Worm (Caenorhabditis elegans): Measurements from ENCODE around the gene clec-61.

The clec-61 gene

DNA sequence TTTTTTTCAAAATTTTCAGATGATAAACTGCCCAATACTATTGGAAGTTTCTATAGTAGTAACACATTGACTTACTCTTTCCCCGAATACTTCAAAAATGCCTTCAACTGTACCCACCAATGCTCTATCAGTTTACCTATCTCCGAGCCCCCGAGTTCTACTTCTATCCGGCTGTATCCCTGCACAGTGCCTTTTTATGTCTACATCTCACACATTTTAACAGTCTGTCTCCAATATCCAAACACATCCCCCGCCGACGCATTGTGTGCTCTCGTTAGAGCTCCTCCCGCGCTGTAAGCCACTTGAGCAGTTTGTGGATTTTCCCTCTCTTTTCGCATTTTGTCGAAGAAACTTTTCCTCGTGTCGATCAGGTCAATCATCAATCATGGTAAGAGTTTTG lies 23.8 kb downstream of the clec-61 start, which contains the start of gene tnc-2:
tnc-2 (plus strand) TSS at position 301 of the 400 bp plus-strand sequence.
- TF ChIP-seq ref-1 (GFP tag; conservative IDR thresholded peaks at IDR 0.05) (no peak), ztf-29 (GFP tag; IDR thresholded peaks at IDR 0.05) (no peak), tab-1 (GFP tag; IDR thresholded peaks at IDR 0.05) (no peak), cog-1 (tag; optimal IDR thresholded peaks at IDR 0.05) (no peak), klf-2 (GFP tag; conservative IDR thresholded peaks at IDR 0.05) (no peak), med-1 (GFP tag; optimal IDR thresholded peaks at IDR 0.05; ENCODE audit: insufficient read depth) (no peak), T22C8.4 (GFP tag; IDR thresholded peaks at IDR 0.05) (no peak), ztf-23 (GFP tag; IDR thresholded peaks at IDR 0.05) (no peak), flt-1 (GFP tag; IDR thresholded peaks at IDR 0.05) (no peak)

DNA sequence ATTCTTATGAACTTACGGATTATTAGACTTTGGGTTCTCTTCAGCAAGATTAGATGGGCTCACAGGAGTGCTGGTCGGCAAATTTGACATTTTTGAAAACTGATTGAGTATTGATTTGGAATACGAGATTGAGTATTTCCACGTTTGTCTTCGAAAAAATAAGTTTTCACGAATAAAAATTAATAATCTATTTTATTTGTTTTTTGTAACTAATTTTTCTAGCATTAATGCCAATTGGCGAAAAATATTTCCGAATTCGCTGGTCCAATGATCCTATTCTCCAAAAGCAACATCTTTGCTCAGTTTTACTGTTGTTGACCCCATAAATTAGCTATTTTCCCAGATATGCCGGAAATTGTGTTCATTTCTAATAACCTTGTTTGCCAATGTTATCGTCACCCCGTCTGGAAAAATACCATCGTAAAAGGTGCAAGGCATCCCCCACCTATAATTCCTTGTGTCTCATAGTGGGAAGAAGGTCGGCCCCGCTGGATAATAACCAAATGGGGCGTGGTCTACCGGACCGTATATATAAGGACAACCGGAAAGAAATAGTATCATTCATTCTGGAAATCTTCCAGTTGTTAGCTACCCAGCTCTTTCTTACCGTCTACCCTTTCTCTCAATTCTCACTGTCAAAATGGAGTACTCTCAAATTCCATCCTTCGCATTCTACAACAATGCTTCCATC lies 26.0 kb downstream of the clec-61 start, which contains the start of the genes ZK673.6 and sdz-37:
ZK673.6 (minus strand) TSS at position 101 of the 691 bp plus-strand sequence.
sdz-37 (plus strand) TSS at position 641 of the 691 bp plus-strand sequence.
- TF ChIP-seq flt-1 (GFP tag; IDR thresholded peaks at IDR 0.05) (no peak), klf-2 (GFP tag; conservative IDR thresholded peaks at IDR 0.05) (no peak), T22C8.4 (GFP tag; IDR thresholded peaks at IDR 0.05) (no peak), tab-1 (GFP tag; IDR thresholded peaks at IDR 0.05) (no peak), ztf-29 (GFP tag; IDR thresholded peaks at IDR 0.05) (no peak), ztf-23 (GFP tag; IDR thresholded peaks at IDR 0.05) (no peak), cog-1 (tag; optimal IDR thresholded peaks at IDR 0.05) (no peak), ref-1 (GFP tag; conservative IDR thresholded peaks at IDR 0.05) (no peak), med-1 (GFP tag; optimal IDR thresholded peaks at IDR 0.05; ENCODE audit: insufficient read depth) (no peak)

ce11 chrII:10461207-10461606 lies 29.1 kb downstream of the clec-61 start, which contains the start of gene ZK673.5:
ZK673.5 (plus strand) TSS chrII:10461507.
- TF ChIP-seq tab-1 (GFP tag; IDR thresholded peaks at IDR 0.05) (no peak), flt-1 (GFP tag; IDR thresholded peaks at IDR 0.05) (no peak), cog-1 (tag; optimal IDR thresholded peaks at IDR 0.05) (no peak), ztf-23 (GFP tag; IDR thresholded peaks at IDR 0.05) (no peak), T22C8.4 (GFP tag; IDR thresholded peaks at IDR 0.05) (no peak), klf-2 (GFP tag; conservative IDR thresholded peaks at IDR 0.05) (no peak), med-1 (GFP tag; optimal IDR thresholded peaks at IDR 0.05; ENCODE audit: insufficient read depth) (no peak), ref-1 (GFP tag; conservative IDR thresholded peaks at IDR 0.05) (no peak), ztf-29 (GFP tag; IDR thresholded peaks at IDR 0.05) (no peak)

DNA sequence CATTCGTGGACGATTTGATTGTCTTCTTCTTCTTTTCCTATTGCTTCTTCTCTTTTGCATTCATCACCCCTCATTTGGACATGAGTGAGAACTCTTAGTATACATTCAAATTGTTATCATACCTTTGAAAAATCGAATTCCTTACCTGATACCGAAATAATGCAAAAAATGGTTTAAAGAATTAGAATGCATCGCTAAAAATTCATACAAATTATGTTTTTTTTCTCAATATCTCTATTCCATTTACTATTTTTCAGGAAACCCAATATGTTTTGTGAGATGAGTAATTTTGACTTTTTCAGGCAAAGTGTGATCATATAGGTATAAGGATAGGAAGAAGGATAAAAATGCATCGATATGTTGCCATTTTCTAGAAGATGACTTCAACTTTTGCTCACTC lies 33.4 kb downstream of the clec-61 start, which contains the start of gene ZK673.11:
ZK673.11 (plus strand) TSS at position 301 of the 400 bp plus-strand sequence.
- TF ChIP-seq T22C8.4 (GFP tag; IDR thresholded peaks at IDR 0.05) (no peak), ztf-23 (GFP tag; IDR thresholded peaks at IDR 0.05) (no peak)

ce11 chrII:10452620-10453019 lies 37.7 kb downstream of the clec-61 start, which contains the start of gene ZK673.4:
ZK673.4 (plus strand) TSS chrII:10452920.
- TF ChIP-seq ref-1 (GFP tag; conservative IDR thresholded peaks at IDR 0.05): no peak
- no peak for TF ChIP-seq T22C8.4 (GFP tag; IDR thresholded peaks at IDR 0.05)
- no peak for TF ChIP-seq ztf-23 (GFP tag; IDR thresholded peaks at IDR 0.05)
- no peak for TF ChIP-seq flt-1 (GFP tag; IDR thresholded peaks at IDR 0.05)
- TF ChIP-seq med-1 (GFP tag; optimal IDR thresholded peaks at IDR 0.05; ENCODE audit: insufficient read depth): no peak
- TF ChIP-seq ztf-29 (GFP tag; IDR thresholded peaks at IDR 0.05): no peak
- no peak for TF ChIP-seq klf-2 (GFP tag; conservative IDR thresholded peaks at IDR 0.05)
- TF ChIP-seq tab-1 (GFP tag; IDR thresholded peaks at IDR 0.05): no peak
- no peak for TF ChIP-seq cog-1 (tag; optimal IDR thresholded peaks at IDR 0.05)

ce11 chrII:10450335-10450734 lies 40.0 kb downstream of the clec-61 start:
- TF ChIP-seq tab-1 (GFP tag; IDR thresholded peaks at IDR 0.05): no peak
- no peak for TF ChIP-seq cog-1 (tag; optimal IDR thresholded peaks at IDR 0.05)
- TF ChIP-seq flt-1 (GFP tag; IDR thresholded peaks at IDR 0.05): no peak
- TF ChIP-seq klf-2 (GFP tag; conservative IDR thresholded peaks at IDR 0.05): no peak

ce11 chrII:10449707-10450106 lies 40.6 kb downstream of the clec-61 start, which contains the start of gene lin-56:
lin-56 (plus strand) TSS chrII:10450007.
- TF ChIP-seq klf-2 (GFP tag; conservative IDR thresholded peaks at IDR 0.05) (no peak), med-1 (GFP tag; optimal IDR thresholded peaks at IDR 0.05; ENCODE audit: insufficient read depth) (no peak), ztf-29 (GFP tag; IDR thresholded peaks at IDR 0.05) (no peak), ref-1 (GFP tag; conservative IDR thresholded peaks at IDR 0.05) (no peak), flt-1 (GFP tag; IDR thresholded peaks at IDR 0.05) (no peak), T22C8.4 (GFP tag; IDR thresholded peaks at IDR 0.05) (no peak), cog-1 (tag; optimal IDR thresholded peaks at IDR 0.05) (no peak), tab-1 (GFP tag; IDR thresholded peaks at IDR 0.05) (no peak), ztf-23 (GFP tag; IDR thresholded peaks at IDR 0.05) (no peak)

DNA sequence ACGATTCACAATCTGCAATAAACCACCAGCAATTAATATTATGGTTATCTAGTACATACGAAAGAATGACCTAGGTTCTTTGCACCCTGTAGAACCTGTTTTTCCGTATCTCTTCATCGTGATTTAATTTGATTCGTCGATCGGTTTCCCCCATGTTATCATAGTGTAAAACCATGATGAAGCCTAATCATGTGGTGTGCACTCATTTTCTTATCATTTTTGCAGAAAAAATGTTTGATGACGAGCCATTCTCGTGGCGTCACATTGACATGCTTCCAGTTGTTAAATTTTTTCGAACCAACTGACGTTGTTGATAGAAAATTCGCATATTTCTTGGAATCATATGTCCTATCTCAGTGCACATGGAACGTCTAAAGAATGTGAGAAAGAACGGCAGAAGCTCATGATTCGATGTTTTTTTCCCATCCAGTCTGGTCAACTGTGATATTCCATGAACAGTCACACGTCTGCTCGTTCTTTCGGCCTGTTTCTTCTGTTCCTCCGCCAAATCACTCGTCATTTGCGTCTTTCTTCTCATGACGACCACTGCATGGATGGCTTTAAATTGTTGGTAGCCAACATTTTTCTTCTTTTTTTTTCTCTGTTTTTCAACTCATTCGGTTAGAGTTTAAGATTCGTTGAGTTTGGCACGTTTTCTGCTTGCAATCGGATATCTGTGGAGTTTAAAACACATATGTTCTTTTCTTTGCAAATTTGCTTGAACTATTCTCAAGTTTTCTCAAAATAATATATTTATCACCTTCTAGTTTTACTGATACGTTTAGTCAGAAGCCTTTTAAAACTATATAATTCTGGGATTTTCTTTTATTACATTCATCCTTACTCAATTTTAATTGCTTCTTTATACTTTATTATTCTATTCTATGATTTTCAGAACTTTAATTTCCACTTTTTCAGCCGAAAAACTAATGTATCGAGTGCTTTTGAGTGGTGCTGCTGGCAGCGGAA lies 42.7 kb downstream of the clec-61 start, which contains the start of gene ZK673.2:
ZK673.2 (plus strand) TSS at position 919 of the 969 bp plus-strand sequence.
- no peak for TF ChIP-seq med-1 (GFP tag; optimal IDR thresholded peaks at IDR 0.05; ENCODE audit: insufficient read depth)
- TF ChIP-seq ref-1 (GFP tag; conservative IDR thresholded peaks at IDR 0.05): no peak
- no peak for TF ChIP-seq klf-2 (GFP tag; conservative IDR thresholded peaks at IDR 0.05)
- no peak for TF ChIP-seq T22C8.4 (GFP tag; IDR thresholded peaks at IDR 0.05)
- no peak for TF ChIP-seq ztf-29 (GFP tag; IDR thresholded peaks at IDR 0.05)
- no peak for TF ChIP-seq tab-1 (GFP tag; IDR thresholded peaks at IDR 0.05)
- TF ChIP-seq flt-1 (GFP tag; IDR thresholded peaks at IDR 0.05): no peak
- no peak for TF ChIP-seq ztf-23 (GFP tag; IDR thresholded peaks at IDR 0.05)
- no peak for TF ChIP-seq cog-1 (tag; optimal IDR thresholded peaks at IDR 0.05)

ce11 chrII:10446814-10447213 lies 43.5 kb downstream of the clec-61 start:
- TF ChIP-seq T22C8.4 (GFP tag; IDR thresholded peaks at IDR 0.05) (no peak), flt-1 (GFP tag; IDR thresholded peaks at IDR 0.05) (no peak), tab-1 (GFP tag; IDR thresholded peaks at IDR 0.05) (no peak), ztf-29 (GFP tag; IDR thresholded peaks at IDR 0.05) (no peak), ztf-23 (GFP tag; IDR thresholded peaks at IDR 0.05) (no peak), ref-1 (GFP tag; conservative IDR thresholded peaks at IDR 0.05) (no peak)

All from whole organism, midembryonic.